Worm (Caenorhabditis elegans): ENCODE data around the gene C09H10.4.
A peak's percentile ranks its signal among the peaks of the same experiment; 100 is the strongest.

The C09H10.4 gene

DNA sequence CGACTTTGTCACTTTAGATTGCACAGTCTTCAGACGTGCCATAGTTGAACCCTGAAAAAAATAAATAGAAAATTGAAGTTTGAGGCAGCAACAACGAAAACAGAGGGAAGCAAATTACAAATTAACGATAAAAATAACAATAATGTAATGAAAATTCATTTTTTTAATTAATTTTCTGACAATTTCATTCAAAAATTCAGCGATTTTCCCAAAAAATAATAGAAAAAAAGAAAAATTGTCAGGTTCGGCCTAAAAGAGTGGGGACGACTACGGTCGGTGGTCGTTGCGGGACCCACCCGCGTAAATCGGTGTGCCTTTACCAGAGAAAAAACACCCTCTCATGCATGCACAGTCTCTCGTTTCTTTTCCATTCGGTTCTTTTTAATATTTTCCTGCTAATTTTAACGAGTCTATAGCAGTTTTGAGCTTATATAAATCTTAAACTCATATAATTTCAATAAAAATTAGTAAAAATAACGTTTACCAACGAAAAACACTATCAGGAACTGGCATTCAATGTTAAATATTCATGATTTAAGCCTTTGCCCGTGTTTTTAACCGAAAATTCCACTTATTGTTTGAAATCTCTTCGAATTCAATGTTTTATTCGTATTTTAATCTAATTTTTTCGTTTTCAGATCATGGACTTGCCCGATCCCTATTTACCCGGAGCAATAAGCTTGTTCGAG is 26.5 kb downstream of the C09H10.4 start, which contains the start of the genes rps-9 and lsm-1 (continued):
- TF ChIP-seq snpc-1.1 (tag; optimal IDR thresholded peaks at IDR 0.05; ENCODE audit: insufficient read depth), result peak; percentile 8
- TF ChIP-seq ets-4 (GFP tag; optimal IDR thresholded peaks at IDR 0.05), result no peak
- TF ChIP-seq lsl-1 (GFP tag; optimal IDR thresholded peaks at IDR 0.05), result peak; percentile 85
- peak; percentile 46 for TF ChIP-seq efl-1 (GFP tag; optimal IDR thresholded peaks at IDR 0.05)
- TF ChIP-seq F10E7.11 (tag; optimal IDR thresholded peaks at IDR 0.05), result no peak
- no peak for TF ChIP-seq ztf-3 (GFP tag; optimal IDR thresholded peaks at IDR 0.05)
- no peak for TF ChIP-seq let-607 (tag; optimal IDR thresholded peaks at IDR 0.05)
- TF ChIP-seq F33H1.4 (GFP tag; IDR thresholded peaks at IDR 0.05), result peak; percentile 94
- TF ChIP-seq nfyb-1 (GFP tag; IDR thresholded peaks at IDR 0.05), result no peak
- TF ChIP-seq egrh-3 (GFP tag; IDR thresholded peaks at IDR 0.05), result no peak
- no peak for TF ChIP-seq Y79H2A.3 (GFP tag; conservative IDR thresholded peaks at IDR 0.05)
- peak; percentile 57; the same call in 1 of the 2 replicates for TF ChIP-seq dox-1 (GFP tag; IDR thresholded peaks at IDR 0.05)
- no peak for TF ChIP-seq T07F8.4 (tag; optimal IDR thresholded peaks at IDR 0.05)
- 0 out of 2 replicates have a peak, but pooled peaks have one; percentile 28 for TF ChIP-seq madf-3 (GFP tag; IDR thresholded peaks at IDR 0.05)
- TF ChIP-seq snpc-4 (GFP tag; optimal IDR thresholded peaks at IDR 0.05), result no peak
- TF ChIP-seq snpc-4 (tag; optimal IDR thresholded peaks at IDR 0.05), result peak in 2 of 4 experiments; percentile 39 to 46
- peak; percentile 36 for TF ChIP-seq tbp1 (GFP tag; optimal IDR thresholded peaks at IDR 0.05)
- no peak for TF ChIP-seq hlh-26 (GFP tag; conservative IDR thresholded peaks at IDR 0.05)
- TF ChIP-seq F49E8.2 (tag; optimal IDR thresholded peaks at IDR 0.05; ENCODE audit: insufficient read depth), result peak; percentile 33
- TF ChIP-seq nhr-179 (tag; optimal IDR thresholded peaks at IDR 0.05), result no peak
- peak; percentile 97 for TF ChIP-seq hmg-1.2 (GFP tag; IDR thresholded peaks at IDR 0.05)
- TF ChIP-seq tbx-9 (tag; optimal IDR thresholded peaks at IDR 0.05; ENCODE audit: borderline replicate concordance), result no peak
- no peak for TF ChIP-seq egl-44 (GFP tag; IDR thresholded peaks at IDR 0.05)
- no peak for TF ChIP-seq aptf-3 (GFP tag; IDR thresholded peaks at IDR 0.05)
- TF ChIP-seq F23B12.7 (tag; optimal IDR thresholded peaks at IDR 0.05; ENCODE audit: insufficient read depth), result peak; percentile 83
- no peak for TF ChIP-seq unc-62 (GFP tag; optimal IDR thresholded peaks at IDR 0.05)

DNA sequence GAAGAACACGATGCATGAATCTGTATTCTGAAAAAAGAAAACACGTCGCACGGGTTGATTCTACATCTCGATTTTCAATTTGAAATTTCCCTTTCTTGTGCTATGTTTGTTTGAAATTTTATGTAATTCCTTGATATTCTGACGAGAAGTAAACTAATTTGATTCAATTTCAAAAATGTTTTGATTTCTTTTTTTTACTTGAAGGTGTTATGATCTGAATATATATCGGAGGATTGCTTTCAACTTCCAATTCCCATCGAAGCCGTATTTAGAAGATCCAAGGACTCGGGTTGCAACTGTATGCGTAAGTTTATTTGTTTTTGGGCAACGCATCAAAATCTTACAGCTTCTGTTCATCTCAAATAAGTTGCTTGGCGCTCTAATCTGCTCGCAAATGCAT is 27.4 kb downstream of the C09H10.4 start, which contains the start of gene F40F8.1:
Gene F40F8.1, plus strand, starts transcription at position 301 of the 400 bp plus-strand sequence.
- TF ChIP-seq ztf-26 (tag; optimal IDR thresholded peaks at IDR 0.05) (no peak), ZK185.1 (tag; optimal IDR thresholded peaks at IDR 0.05; ENCODE audit: poor library complexity, severe bottlenecking) (no peak), ztf-6 (GFP tag; IDR thresholded peaks at IDR 0.05) (no peak), T07F8.4 (tag; optimal IDR thresholded peaks at IDR 0.05) (no peak), dpff-1 (tag; optimal IDR thresholded peaks at IDR 0.05) (no peak), ztf-25 (GFP tag; IDR thresholded peaks at IDR 0.05) (no peak), T26A5.8 (tag; optimal IDR thresholded peaks at IDR 0.05) (no peak), die-1 (tag; optimal IDR thresholded peaks at IDR 0.05) (no peak), egl-18 (GFP tag; IDR thresholded peaks at IDR 0.05) (no peak), nfyb-1 (GFP tag; IDR thresholded peaks at IDR 0.05) (no peak), efl-1 (GFP tag; optimal IDR thresholded peaks at IDR 0.05) (no peak), let-526 (GFP tag; IDR thresholded peaks at IDR 0.05) (no peak), madf-8 (GFP tag; conservative IDR thresholded peaks at IDR 0.05) (no peak), aptf-2 (GFP tag; conservative IDR thresholded peaks at IDR 0.05) (no peak)
